Worm (Caenorhabditis elegans) whole organism, late embryonic: ENCODE results near the gene lim-6.

Experiments
- F13H6.1 ChIP-seq: sonication (generic microtip); optimal IDR thresholded peaks from 2 replicates; lab custom pipeline; 2016; ENCODE audit warnings: missing genetic modification characterization, missing compliant biosample characterization
- T23F11.4 ChIP-seq: fragments of 200-800 bp; sonication (Bioruptor generic); optimal IDR thresholded peaks from 2 replicates; lab custom pipeline; 2018; ENCODE audit warnings: mild to moderate bottlenecking, missing genetic modification characterization, missing compliant biosample characterization
- ahr-1 ChIP-seq: sonication (generic microtip); optimal IDR thresholded peaks from 2 replicates; lab custom pipeline; 2016; ENCODE audit warnings: missing genetic modification characterization, missing compliant biosample characterization
- ama-1 ChIP-seq: fragments of 150-350 bp; optimal IDR thresholded peaks from 2 replicates; lab custom pipeline; 2014
- ceh-14 ChIP-seq: sonication (generic microtip); optimal IDR thresholded peaks from 2 replicates; lab custom pipeline; 2016; ENCODE audit warnings: missing genotype, missing genetic modification characterization, missing compliant biosample characterization
- ceh-18 ChIP-seq: sonication (generic microtip); optimal IDR thresholded peaks from 2 replicates; lab custom pipeline; 2016; ENCODE audit warnings: missing genetic modification characterization, missing compliant biosample characterization
- ceh-22 ChIP-seq: sonication (generic microtip); optimal IDR thresholded peaks from 2 replicates; lab custom pipeline; 2017; ENCODE audit warnings: missing biosample characterization, missing genetic modification characterization
- ceh-30 ChIP-seq: fragments of 150-350 bp; optimal IDR thresholded peaks from 2 replicates; lab custom pipeline; 2014; ENCODE audit warnings: missing biosample characterization, missing genetic modification characterization
- ceh-31 ChIP-seq: sonication (generic microtip); optimal IDR thresholded peaks from 2 replicates; lab custom pipeline; 2016; ENCODE audit warnings: missing genetic modification characterization, missing compliant biosample characterization
- ceh-34 ChIP-seq: sonication (generic microtip); optimal IDR thresholded peaks from 2 replicates; lab custom pipeline; 2016; ENCODE audit warnings: mild to moderate bottlenecking, missing genetic modification characterization, missing compliant biosample characterization
- ceh-45 ChIP-seq: fragments of 200-800 bp; sonication (Bioruptor generic); IDR thresholded peaks from 2 replicates; pipeline ENCODE4 v1.3.6; 2022; ENCODE audit warnings: missing genetic modification reagents, missing genetic modification characterization, missing compliant biosample characterization
- ceh-6 ChIP-seq: fragments of 200-800 bp; sonication (Bioruptor generic); optimal IDR thresholded peaks from 2 replicates; lab custom pipeline; 2018; ENCODE audit warnings: mild to moderate bottlenecking, missing genetic modification characterization, missing compliant biosample characterization
- ceh-9 ChIP-seq: sonication (generic microtip); optimal IDR thresholded peaks from 2 replicates; lab custom pipeline; 2016; ENCODE audit warnings: mild to moderate bottlenecking, missing genetic modification characterization, inconsistent platforms, missing compliant biosample characterization
- che-1 ChIP-seq: sonication (generic microtip); optimal IDR thresholded peaks from 2 replicates; lab custom pipeline; 2016; ENCODE audit warnings: mild to moderate bottlenecking, missing genetic modification characterization, missing compliant biosample characterization
- dmd-4 ChIP-seq: sonication (generic microtip); optimal IDR thresholded peaks from 2 replicates; lab custom pipeline; 2016; ENCODE audit warnings: borderline replicate concordance, missing genetic modification characterization, missing compliant biosample characterization
- dve-1 ChIP-seq: sonication (generic microtip); optimal IDR thresholded peaks from 2 replicates; lab custom pipeline; 2017; ENCODE audit warnings: antibody characterized with exemption, mild to moderate bottlenecking, missing genetic modification characterization, missing compliant biosample characterization
- elt-2 ChIP-seq: sonication (generic microtip); optimal IDR thresholded peaks from 2 replicates; lab custom pipeline; 2016; ENCODE audit warnings: missing genetic modification reagents, missing genetic modification characterization, missing compliant biosample characterization
- elt-4 ChIP-seq: sonication (generic microtip); optimal IDR thresholded peaks from 2 replicates; lab custom pipeline; 2016; ENCODE audit warnings: missing genetic modification characterization, missing compliant biosample characterization
- ets-4 ChIP-seq: sonication (generic microtip); optimal IDR thresholded peaks from 2 replicates; lab custom pipeline; 2016; ENCODE audit warnings: missing genetic modification characterization, missing compliant biosample characterization
- eyg-1 ChIP-seq: sonication (generic microtip); optimal IDR thresholded peaks from 2 replicates; lab custom pipeline; 2016; ENCODE audit warnings: missing genotype, missing genetic modification characterization, missing compliant biosample characterization
- fax-1 ChIP-seq: sonication (generic microtip); optimal IDR thresholded peaks from 2 replicates; lab custom pipeline; 2016; ENCODE audit warnings: missing genotype, missing genetic modification characterization, missing compliant biosample characterization
- fkh-10 ChIP-seq: fragments of 150-350 bp; optimal IDR thresholded peaks from 2 replicates; lab custom pipeline; 2014; ENCODE audit warnings: missing biosample characterization, missing genetic modification reagents, missing genetic modification characterization
- fkh-6 ChIP-seq: sonication (generic microtip); optimal IDR thresholded peaks from 2 replicates; lab custom pipeline; 2016; ENCODE audit warnings: missing genetic modification characterization, missing compliant biosample characterization
- hlh-15 ChIP-seq: sonication (generic microtip); optimal IDR thresholded peaks from 2 replicates; lab custom pipeline; 2016; ENCODE audit warnings: missing genetic modification characterization, missing compliant biosample characterization
- hlh-30 ChIP-seq: sonication (generic microtip); optimal IDR thresholded peaks from 2 replicates; lab custom pipeline; 2017; ENCODE audit warnings: antibody characterized with exemption, missing genetic modification characterization, missing compliant biosample characterization; ENCODE audit not compliant: insufficient read depth
- hlh-6 ChIP-seq: sonication (generic microtip); optimal IDR thresholded peaks from 2 replicates; lab custom pipeline; 2016; ENCODE audit warnings: missing genotype, missing genetic modification characterization, missing compliant biosample characterization
- hlh-8 ChIP-seq: sonication (generic microtip); optimal IDR thresholded peaks from 2 replicates; lab custom pipeline; 2016; ENCODE audit warnings: missing genotype, missing genetic modification characterization, missing compliant biosample characterization
- madf-2 ChIP-seq: sonication (generic microtip); optimal IDR thresholded peaks from 2 replicates; lab custom pipeline; 2017; ENCODE audit warnings: missing genetic modification characterization, missing compliant biosample characterization
- nfya-1 ChIP-seq: sonication (generic microtip); optimal IDR thresholded peaks from 2 replicates; lab custom pipeline; 2017; ENCODE audit warnings: missing genetic modification characterization, mild to moderate bottlenecking, missing compliant biosample characterization, antibody characterized with exemption, moderate library complexity
- nhr-11 ChIP-seq: fragments of 150-350 bp; optimal IDR thresholded peaks from 2 replicates; lab custom pipeline; 2014; ENCODE audit warnings: missing biosample characterization, missing genetic modification characterization
- nhr-232 ChIP-seq: sonication (generic microtip); optimal IDR thresholded peaks from 2 replicates; lab custom pipeline; 2016; ENCODE audit warnings: missing genetic modification characterization, missing compliant biosample characterization
- npax-4 ChIP-seq: sonication (generic microtip); optimal IDR thresholded peaks from 2 replicates; lab custom pipeline; 2016; ENCODE audit warnings: missing genetic modification characterization, missing compliant biosample characterization
- odd-2 ChIP-seq: sonication (generic microtip); optimal IDR thresholded peaks from 2 replicates; lab custom pipeline; 2017; ENCODE audit warnings: antibody characterized with exemption, mild to moderate bottlenecking, missing genetic modification characterization, missing compliant biosample characterization
- pat-9 ChIP-seq: fragments of 200-800 bp; sonication (Bioruptor generic); optimal IDR thresholded peaks from 2 replicates; lab custom pipeline; 2018; ENCODE audit warnings: mild to moderate bottlenecking, missing genetic modification characterization, moderate library complexity, missing compliant biosample characterization
- pha-2 ChIP-seq: sonication (generic microtip); optimal IDR thresholded peaks from 2 replicates; lab custom pipeline; 2017; ENCODE audit warnings: mild to moderate bottlenecking, missing genetic modification characterization, missing compliant biosample characterization
- pqm-1 ChIP-seq: sonication (generic microtip); optimal IDR thresholded peaks from 2 replicates; lab custom pipeline; 2016; ENCODE audit warnings: missing genetic modification characterization, missing compliant biosample characterization
- ref-2 ChIP-seq: sonication (generic microtip); optimal IDR thresholded peaks from 2 replicates; lab custom pipeline; 2016; ENCODE audit warnings: missing genetic modification characterization, missing compliant biosample characterization
- sdc-2 ChIP-seq: sonication (generic microtip); optimal IDR thresholded peaks from 2 replicates; lab custom pipeline; 2016; ENCODE audit warnings: missing genotype, missing genetic modification characterization, missing compliant biosample characterization
- tbx-2 ChIP-seq: sonication (generic microtip); optimal IDR thresholded peaks from 2 replicates; lab custom pipeline; 2016; ENCODE audit warnings: missing genetic modification characterization, missing compliant biosample characterization
- unc-3 ChIP-seq, 2 experiments: fragments of 200-800 bp in 1 of 2; sonication (Bioruptor generic) in 1 of 2; sonication (generic microtip) in 1 of 2; conservative IDR thresholded peaks in 1 of 2; optimal IDR thresholded peaks in 1 of 2; 2 replicates each; pipeline versions ENCODE4 v1.3.6 to Lab custom; 2016 to 2022; ENCODE audit warnings: missing compliant biosample characterization in 2 of 2, missing genetic modification characterization in 2 of 2, missing genetic modification reagents in 1 of 2
- unc-42 ChIP-seq: sonication (generic microtip); optimal IDR thresholded peaks from 2 replicates; lab custom pipeline; 2016; ENCODE audit warnings: missing genotype, missing genetic modification characterization, missing compliant biosample characterization
- unc-55 ChIP-seq: sonication (generic microtip); optimal IDR thresholded peaks from 2 replicates; lab custom pipeline; 2017; ENCODE audit warnings: missing biosample characterization, missing genetic modification reagents, missing genetic modification characterization
- unc-86 ChIP-seq: sonication (generic microtip); optimal IDR thresholded peaks from 2 replicates; lab custom pipeline; 2016; ENCODE audit warnings: missing genetic modification characterization, missing compliant biosample characterization

Gene lim-6

ce11 chrX:1125426-1125825 is 53.2 kb downstream of the lim-6 start, which contains the start of gene lmp-2:
lmp-2 (plus strand) TSS chrX:1125615.
- TF ChIP-seq ama-1 (lab: Kevin White, UChicago), result no peak
- no peak for TF ChIP-seq T23F11.4
- no peak for TF ChIP-seq ceh-9 (tag; lab: Kevin White, UChicago)
- TF ChIP-seq nhr-232 (tag; lab: Kevin White, UChicago), result no peak

ce11 chrX:1126207-1126606 is 54.0 kb downstream of the lim-6 start:
- TF ChIP-seq ref-2 (tag; lab: Kevin White, UChicago), result no peak
- TF ChIP-seq hlh-6 (tag; lab: Kevin White, UChicago), result no peak
- no peak for TF ChIP-seq pha-2
- no peak for TF ChIP-seq odd-2 (tag; lab: Kevin White, UChicago)
- no peak for TF ChIP-seq elt-4 (tag; lab: Kevin White, UChicago)
- TF ChIP-seq nhr-11, result no peak
- TF ChIP-seq ceh-18 (tag; lab: Kevin White, UChicago), result no peak
- TF ChIP-seq elt-2 (tag; lab: Kevin White, UChicago), result no peak
- TF ChIP-seq ceh-34 (tag; lab: Kevin White, UChicago), result no peak
- TF ChIP-seq dve-1, result no peak
- TF ChIP-seq ceh-14, result no peak

DNA sequence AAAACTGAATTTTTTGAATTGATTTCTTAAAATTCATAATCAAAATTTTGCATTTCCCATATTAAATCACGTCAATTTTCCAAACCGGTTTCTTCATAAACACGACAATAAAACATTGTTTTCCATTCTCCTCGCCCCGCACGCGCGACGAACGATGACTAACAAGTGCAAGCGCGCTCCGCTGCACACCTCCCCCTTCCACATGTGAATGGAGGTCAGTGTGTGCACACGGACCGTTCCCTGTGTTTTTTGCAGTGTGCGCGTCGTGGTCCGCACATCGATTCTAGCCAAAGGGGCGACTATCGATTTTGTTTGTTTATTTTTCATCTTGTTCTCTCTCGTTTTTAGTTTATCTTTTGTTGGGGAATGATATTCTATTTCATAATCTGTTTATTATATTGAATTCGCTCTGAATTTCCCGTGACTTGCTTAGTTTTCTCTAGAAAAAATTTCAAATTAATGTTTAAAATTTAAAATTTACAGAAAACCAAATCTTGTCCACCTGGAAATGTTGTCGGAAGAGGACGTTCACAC is 56.3 kb downstream of the lim-6 start, which contains the start of gene snx-1:
snx-1 (plus strand) TSS at position 484 of the 534 bp plus-strand sequence.
- TF ChIP-seq unc-42 (tag; lab: Kevin White, UChicago), result peak; percentile 18
- TF ChIP-seq tbx-2 (tag; lab: Kevin White, UChicago), result peak; percentile 11
- TF ChIP-seq npax-4 (tag; lab: Kevin White, UChicago), result no peak
- no peak for TF ChIP-seq unc-55
- peak; percentile 6 for TF ChIP-seq ceh-6
- TF ChIP-seq nhr-232 (tag; lab: Kevin White, UChicago), result no peak
- TF ChIP-seq nfya-1, result peak; percentile 24
- no peak for TF ChIP-seq eyg-1 (tag; lab: Kevin White, UChicago)
- TF ChIP-seq ahr-1 (tag; lab: Kevin White, UChicago), result no peak
- TF ChIP-seq nhr-11, result no peak
- TF ChIP-seq che-1 (tag; lab: Kevin White, UChicago), result no peak
- no peak for TF ChIP-seq fkh-6 (tag; lab: Kevin White, UChicago)
- TF ChIP-seq ceh-31 (tag; lab: Kevin White, UChicago), result peak; percentile 38
- peak; percentile 35 for TF ChIP-seq ceh-18 (tag; lab: Kevin White, UChicago)
- TF ChIP-seq hlh-15 (tag; lab: Kevin White, UChicago), result no peak
- TF ChIP-seq madf-2 (tag; lab: Kevin White, UChicago), result no peak
- TF ChIP-seq pat-9 (tag; lab: Kevin White, UChicago), result no peak
- peak; percentile 36 for TF ChIP-seq ref-2 (tag; lab: Kevin White, UChicago)
- peak; percentile 41 for TF ChIP-seq sdc-2 (tag; lab: Kevin White, UChicago)
- TF ChIP-seq fax-1 (tag; lab: Kevin White, UChicago), result no peak
- TF ChIP-seq ceh-30 (tag; lab: Kevin White, UChicago), result no peak
- TF ChIP-seq ceh-45 (GFP tag; lab: Robert Waterston, UW), result no peak
- TF ChIP-seq unc-3 (GFP tag; conservative IDR thresholded peaks at IDR 0.05; lab: Robert Waterston, UW), result no peak
- TF ChIP-seq unc-3 (tag; optimal IDR thresholded peaks at IDR 0.05; lab: Kevin White, UChicago), result no peak
- TF ChIP-seq pqm-1 (tag; lab: Kevin White, UChicago), result no peak
- no peak for TF ChIP-seq dmd-4 (tag; lab: Kevin White, UChicago)
- TF ChIP-seq unc-86 (tag; lab: Kevin White, UChicago), result no peak
- no peak for TF ChIP-seq fkh-10 (GFP tag; lab: Kevin White, UChicago)
- TF ChIP-seq ceh-22 (tag; lab: Kevin White, UChicago), result no peak
- TF ChIP-seq hlh-30 (tag; lab: Kevin White, UChicago), result peak; percentile 51
- TF ChIP-seq F13H6.1 (tag; lab: Kevin White, UChicago), result no peak
- peak; percentile 6 for TF ChIP-seq hlh-8 (tag; lab: Kevin White, UChicago)
- no peak for TF ChIP-seq ets-4 (tag; lab: Kevin White, UChicago)
